Fruit fly (Drosophila melanogaster): Measurements from ENCODE around the gene Larp4B.
A peak's percentile ranks its signal among the peaks of the same experiment; 100 is the strongest.

The Larp4B gene

DNA sequence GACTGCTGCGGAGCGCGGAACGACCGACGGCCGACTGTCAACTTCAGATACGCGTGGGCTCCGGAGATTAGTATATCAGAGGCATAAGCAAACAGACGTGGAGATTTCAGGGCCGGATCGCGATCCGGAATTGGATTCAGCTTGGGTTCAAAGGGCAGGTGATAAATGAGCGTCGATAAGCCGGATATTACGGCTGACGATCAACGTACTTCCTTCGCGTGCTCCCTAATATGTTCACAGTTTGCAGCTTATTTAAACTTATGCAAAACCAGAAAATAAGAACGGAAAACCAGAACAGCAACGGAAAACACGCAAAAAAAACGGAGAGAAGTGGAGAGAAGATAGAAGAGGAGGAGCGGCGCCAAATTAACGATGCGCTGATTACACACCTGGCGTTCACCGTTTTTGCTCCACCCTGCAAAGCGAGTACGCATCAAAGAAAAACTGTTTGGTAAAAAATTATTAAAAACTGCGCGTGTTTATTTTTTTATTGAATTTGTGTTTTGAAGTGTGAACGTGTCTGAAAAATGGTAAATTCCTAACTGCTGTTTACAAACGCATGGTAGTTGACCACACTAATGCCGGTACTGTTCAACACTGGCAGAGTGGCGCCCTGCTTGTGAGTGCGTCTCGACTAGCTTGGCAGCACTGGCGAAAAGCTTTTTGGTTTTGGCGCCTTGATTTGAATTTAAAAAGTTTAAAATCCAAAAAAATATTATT, 14.6 kb downstream of the Larp4B start, which contains the start of gene CG17746 (continued):
- no peak for TF ChIP-seq zf30C (GFP tag; optimal IDR thresholded peaks at IDR 0.05)
- TF ChIP-seq Dip3 (GFP tag; optimal IDR thresholded peaks at IDR 0.05) = peak; percentile 50
- TF ChIP-seq Bteb2 (GFP tag; optimal IDR thresholded peaks at IDR 0.05) = peak; percentile 45
- peak; percentile 72 for TF ChIP-seq ftz-f1 (GFP tag; optimal IDR thresholded peaks at IDR 0.05)
- TF ChIP-seq HHEX (GFP tag; optimal IDR thresholded peaks at IDR 0.05) = no peak
- no peak for TF ChIP-seq dati (GFP tag; IDR thresholded peaks at IDR 0.05)
- no peak for TF ChIP-seq D19B (GFP tag; optimal IDR thresholded peaks at IDR 0.05)
- TF ChIP-seq CG18011 (GFP tag; optimal IDR thresholded peaks at IDR 0.05) = no peak
- no peak for TF ChIP-seq corto (GFP tag; optimal IDR thresholded peaks at IDR 0.05)
- TF ChIP-seq bsh (GFP tag; optimal IDR thresholded peaks at IDR 0.05) = no peak
- TF ChIP-seq esg (GFP tag; conservative IDR thresholded peaks at IDR 0.05) = no peak
- peak; percentile 68 for TF ChIP-seq Hmr (GFP tag; optimal IDR thresholded peaks at IDR 0.05)
- TF ChIP-seq CG8944 (GFP tag; optimal IDR thresholded peaks at IDR 0.05) = peak; percentile 50
- no peak for TF ChIP-seq CG5953 (GFP tag; IDR thresholded peaks at IDR 0.05)
- TF ChIP-seq tap (tag; optimal IDR thresholded peaks at IDR 0.05) = no peak
- TF ChIP-seq cas (GFP tag; IDR thresholded peaks at IDR 0.05) = peak; percentile 33; the same call in 1 of the 2 replicates
- TF ChIP-seq Nf-YC (tag; optimal IDR thresholded peaks at IDR 0.05) = peak; percentile 40
- TF ChIP-seq CG2202 (tag; optimal IDR thresholded peaks at IDR 0.05) = no peak
- TF ChIP-seq Bgb (GFP tag; IDR thresholded peaks at IDR 0.05; ENCODE audit: partially characterized antibody) = peak; percentile 58
- TF ChIP-seq ap (GFP tag; IDR thresholded peaks at IDR 0.05) = no peak
- peak; percentile 64; the same call in 2 of the 3 replicates for TF ChIP-seq ken (GFP tag; IDR thresholded peaks at IDR 0.05)
- no peak for TF ChIP-seq CG9609 (GFP tag; optimal IDR thresholded peaks at IDR 0.05)
- TF ChIP-seq CG18764 (GFP tag; optimal IDR thresholded peaks at IDR 0.05) = no peak
- no peak for TF ChIP-seq CG8281 (tag; optimal IDR thresholded peaks at IDR 0.05)
- TF ChIP-seq CG11723 (GFP tag; optimal IDR thresholded peaks at IDR 0.05) = no peak
- TF ChIP-seq caup (GFP tag; optimal IDR thresholded peaks at IDR 0.05; ENCODE audit: severe bottlenecking) = peak; percentile 18
- TF ChIP-seq CG6689 (GFP tag; IDR thresholded peaks at IDR 0.05) = no peak
- no peak for TF ChIP-seq salm (tag; optimal IDR thresholded peaks at IDR 0.05)
- TF ChIP-seq tgo (GFP tag; IDR thresholded peaks at IDR 0.05) = no peak
- TF ChIP-seq CG10431 (GFP tag; optimal IDR thresholded peaks at IDR 0.05) = no peak
- TF ChIP-seq crp (GFP tag; optimal IDR thresholded peaks at IDR 0.05) = no peak
- no peak for TF ChIP-seq CG12236 (GFP tag; optimal IDR thresholded peaks at IDR 0.05)
- TF ChIP-seq exex (tag; optimal IDR thresholded peaks at IDR 0.05) = no peak
- TF ChIP-seq chinmo (GFP tag; IDR thresholded peaks at IDR 0.05; ENCODE audit: partially characterized antibody) = 0 out of 4 replicates have a peak, but pooled peaks have one; percentile 54
- TF ChIP-seq CG11695 (GFP tag; IDR thresholded peaks at IDR 0.05) = no peak
- TF ChIP-seq CG1602 (GFP tag; optimal IDR thresholded peaks at IDR 0.05) = peak; percentile 11
- no peak for TF ChIP-seq CG1603 (tag; optimal IDR thresholded peaks at IDR 0.05)
- TF ChIP-seq CG17328 (GFP tag; IDR thresholded peaks at IDR 0.05) = no peak
- TF ChIP-seq CG10959 (GFP tag; IDR thresholded peaks at IDR 0.05) = no peak
- peak; percentile 12 for TF ChIP-seq nerfin-1 (tag; optimal IDR thresholded peaks at IDR 0.05)
- no peak for TF ChIP-seq CG18599 (GFP tag; optimal IDR thresholded peaks at IDR 0.05)
- TF ChIP-seq tx (GFP tag; optimal IDR thresholded peaks at IDR 0.05) = peak; percentile 48
- no peak for TF ChIP-seq NC2α (GFP tag; optimal IDR thresholded peaks at IDR 0.05)
- TF ChIP-seq CG15011 (GFP tag; optimal IDR thresholded peaks at IDR 0.05) = no peak
- no peak for TF ChIP-seq CG42726 (GFP tag; IDR thresholded peaks at IDR 0.05; ENCODE audit: partially characterized antibody)
- no peak for TF ChIP-seq cg (GFP tag; optimal IDR thresholded peaks at IDR 0.05)
- TF ChIP-seq CG11093 (GFP tag; IDR thresholded peaks at IDR 0.05) = no peak
- TF ChIP-seq Xbp1 (GFP tag; optimal IDR thresholded peaks at IDR 0.05) = peak; percentile 38
- no peak for TF ChIP-seq Atf6 (GFP tag; IDR thresholded peaks at IDR 0.05)

Data from whole organism, embryonic.